Worm (Caenorhabditis elegans) whole organism, L4 larva: ENCODE results near the gene cwp-5.

Experiments
- F10B5.3 ChIP-seq: sonication (generic microtip); optimal IDR thresholded peaks from 2 replicates; lab custom pipeline; 2016; ENCODE audit warnings: mild to moderate bottlenecking, missing genetic modification characterization, missing compliant biosample characterization
- F37D6.2 ChIP-seq: sonication (generic microtip); optimal IDR thresholded peaks from 2 replicates; lab custom pipeline; 2016; ENCODE audit warnings: mild to moderate bottlenecking, missing genetic modification characterization, missing compliant biosample characterization
- F44E2.7 ChIP-seq: fragments of 200-800 bp; sonication (Bioruptor generic); IDR thresholded peaks from 2 replicates; pipeline ENCODE4 v2.1.2; 2022; ENCODE audit warnings: missing genetic modification characterization, missing compliant biosample characterization
- T20F7.1 ChIP-seq: fragments of 200-800 bp; sonication (Bioruptor generic); optimal IDR thresholded peaks from 2 replicates; lab custom pipeline; 2018; ENCODE audit warnings: mild to moderate bottlenecking, missing genetic modification characterization, missing compliant biosample characterization
- Y105C5A.15 ChIP-seq: fragments of 200-800 bp; sonication (Bioruptor generic); IDR thresholded peaks from 2 replicates; pipeline ENCODE4 v1.3.6; 2022; ENCODE audit warnings: missing genetic modification characterization, missing compliant biosample characterization
- ZK546.5 ChIP-seq, 2 experiments: sonication (generic microtip); optimal IDR thresholded peaks; 2 replicates each; lab custom pipeline; 2017; ENCODE audit warnings: missing biosample characterization in 2 of 2, missing genetic modification characterization in 2 of 2
- aly-2 ChIP-seq: sonication (generic microtip); optimal IDR thresholded peaks from 2 replicates; lab custom pipeline; 2018; ENCODE audit warnings: missing biosample characterization, missing genetic modification characterization
- ama-1 ChIP-seq: fragments of 150-350 bp; optimal IDR thresholded peaks from 2 replicates; lab custom pipeline; 2014; ENCODE audit warnings: inconsistent platforms, mixed read lengths
- arid-1 ChIP-seq: fragments of 200-800 bp; sonication (Bioruptor generic); conservative IDR thresholded peaks from 2 replicates; pipeline ENCODE4 v1.3.6; 2022; ENCODE audit warnings: missing genetic modification reagents, missing genetic modification characterization, missing compliant biosample characterization
- attf-4 ChIP-seq: sonication (generic microtip); optimal IDR thresholded peaks from 3 replicates; lab custom pipeline; 2017; ENCODE audit warnings: missing biosample characterization, missing genetic modification characterization
- ceh-28 ChIP-seq: fragments of 150-350 bp; optimal IDR thresholded peaks from 2 replicates; lab custom pipeline; 2014; ENCODE audit warnings: missing biosample characterization, missing genetic modification reagents, missing genetic modification characterization
- ceh-82 ChIP-seq: sonication (generic microtip); optimal IDR thresholded peaks from 2 replicates; lab custom pipeline; 2017; ENCODE audit warnings: missing biosample characterization, missing genetic modification characterization
- cey-2 ChIP-seq: sonication (generic microtip); optimal IDR thresholded peaks from 3 replicates; lab custom pipeline; 2017; ENCODE audit warnings: missing genetic modification characterization, mild to moderate bottlenecking, missing compliant biosample characterization, antibody characterized with exemption, borderline replicate concordance; ENCODE audit not compliant: insufficient read depth
- ctbp-1 ChIP-seq: fragments of 200-800 bp; sonication (Bioruptor generic); IDR thresholded peaks from 2 replicates; pipeline ENCODE4 v1.3.6; 2022; ENCODE audit warnings: missing genetic modification reagents, missing genetic modification characterization, missing compliant biosample characterization
- daf-12 ChIP-seq: fragments of 150-350 bp; optimal IDR thresholded peaks from 2 replicates; lab custom pipeline; 2014; ENCODE audit warnings: missing biosample characterization, missing genetic modification reagents, missing genetic modification characterization
- daf-16 ChIP-seq, 3 experiments: sonication (generic microtip); optimal IDR thresholded peaks; 2 replicates each; lab custom pipeline; 2016 to 2017; ENCODE audit warnings: missing genetic modification characterization in 3 of 3, missing genetic modification reagents in 3 of 3, mild to moderate bottlenecking in 2 of 3, missing compliant biosample characterization in 2 of 3, missing biosample characterization in 1 of 3, moderate library complexity in 1 of 3
- daf-8 ChIP-seq: fragments of 200-800 bp; sonication (Bioruptor generic); IDR thresholded peaks from 2 replicates; pipeline ENCODE4 v1.3.6; 2022; ENCODE audit warnings: missing genetic modification characterization, missing compliant biosample characterization
- dmd-9 ChIP-seq: fragments of 200-800 bp; sonication (Bioruptor generic); IDR thresholded peaks from 2 replicates; pipeline ENCODE4 v1.3.6; 2022; ENCODE audit warnings: missing genetic modification reagents, missing genetic modification characterization, missing compliant biosample characterization
- duxl-1 ChIP-seq: sonication (generic microtip); optimal IDR thresholded peaks from 2 replicates; lab custom pipeline; 2016; ENCODE audit warnings: mild to moderate bottlenecking, missing genetic modification characterization, moderate library complexity, missing compliant biosample characterization; ENCODE audit not compliant: poor library complexity
- dve-1 ChIP-seq: sonication (generic microtip); optimal IDR thresholded peaks from 2 replicates; lab custom pipeline; 2017; ENCODE audit warnings: antibody characterized with exemption, mild to moderate bottlenecking, missing genetic modification characterization, missing compliant biosample characterization; ENCODE audit not compliant: insufficient read depth
- egl-27 ChIP-seq: sonication (generic microtip); optimal IDR thresholded peaks from 3 replicates; lab custom pipeline; 2017; ENCODE audit warnings: missing biosample characterization, missing genetic modification reagents, missing genetic modification characterization
- egl-43 ChIP-seq: fragments of 200-800 bp; sonication (Bioruptor generic); IDR thresholded peaks from 2 replicates; pipeline ENCODE4 v1.3.6; 2022; ENCODE audit warnings: missing genetic modification reagents, missing genetic modification characterization, missing compliant biosample characterization
- fkh-10 ChIP-seq: fragments of 150-350 bp; optimal IDR thresholded peaks from 2 replicates; lab custom pipeline; 2014; ENCODE audit warnings: missing biosample characterization, missing genetic modification reagents, missing genetic modification characterization
- gei-8 ChIP-seq: fragments of 200-800 bp; sonication (Bioruptor generic); optimal IDR thresholded peaks from 2 replicates; lab custom pipeline; 2018; ENCODE audit warnings: mild to moderate bottlenecking, missing genetic modification characterization, missing compliant biosample characterization
- hif-1 ChIP-seq, 2 experiments: sonication (generic microtip); optimal IDR thresholded peaks; 2 replicates each; lab custom pipeline; 2016 to 2017; ENCODE audit warnings: missing compliant biosample characterization in 2 of 2, missing genetic modification characterization in 2 of 2, missing genetic modification reagents in 2 of 2, missing genotype in 2 of 2, mild to moderate bottlenecking in 1 of 2
- hlh-30 ChIP-seq: sonication (generic microtip); optimal IDR thresholded peaks from 2 replicates; lab custom pipeline; 2017; ENCODE audit warnings: antibody characterized with exemption, mild to moderate bottlenecking, missing genetic modification characterization, missing compliant biosample characterization; ENCODE audit not compliant: insufficient read depth
- lim-7 ChIP-seq: fragments of 200-800 bp; sonication (Bioruptor generic); IDR thresholded peaks from 2 replicates; pipeline ENCODE4 v1.3.6; 2022; ENCODE audit warnings: missing genetic modification characterization, missing compliant biosample characterization
- lin-1 ChIP-seq: fragments of 200-800 bp; sonication (Bioruptor generic); IDR thresholded peaks from 2 replicates; pipeline ENCODE4 v1.3.6; 2022; ENCODE audit warnings: missing genetic modification reagents, missing genetic modification characterization, missing compliant biosample characterization
- lin-13 ChIP-seq: fragments of 150-350 bp; optimal IDR thresholded peaks from 2 replicates; lab custom pipeline; 2014; ENCODE audit warnings: missing biosample characterization, missing genetic modification reagents, missing genetic modification characterization
- lsy-2 ChIP-seq, 2 experiments: fragments of 150-350 bp in 1 of 2; sonication (generic microtip) in 1 of 2; optimal IDR thresholded peaks; 2 replicates each; lab custom pipeline; 2014 to 2017; ENCODE audit warnings: missing biosample characterization in 2 of 2, missing genetic modification characterization in 2 of 2
- madf-9 ChIP-seq: fragments of 200-800 bp; sonication (Bioruptor generic); conservative IDR thresholded peaks from 2 replicates; pipeline ENCODE4 v1.3.6; 2022; ENCODE audit warnings: missing genetic modification reagents, missing genetic modification characterization, missing compliant biosample characterization
- mep-1 ChIP-seq: fragments of 150-350 bp; sonication (generic microtip); optimal IDR thresholded peaks from 3 replicates; lab custom pipeline; 2014; ENCODE audit warnings: missing biosample characterization, missing genetic modification characterization
- mes-2 ChIP-seq: sonication (generic microtip); optimal IDR thresholded peaks from 2 replicates; lab custom pipeline; 2016; ENCODE audit warnings: missing genotype, mild to moderate bottlenecking, missing genetic modification characterization, missing compliant biosample characterization; ENCODE audit not compliant: poor library complexity, severe bottlenecking
- mxl-2 ChIP-seq: fragments of 200-800 bp; sonication (Bioruptor generic); conservative IDR thresholded peaks from 2 replicates; pipeline ENCODE4 v1.3.6; 2022; ENCODE audit warnings: missing genetic modification reagents, missing genetic modification characterization, missing compliant biosample characterization
- nhr-11 ChIP-seq: fragments of 150-350 bp; optimal IDR thresholded peaks from 2 replicates; lab custom pipeline; 2014; ENCODE audit warnings: missing biosample characterization, missing genetic modification characterization
- nhr-237 ChIP-seq: sonication (generic microtip); optimal IDR thresholded peaks from 2 replicates; lab custom pipeline; 2017; ENCODE audit warnings: missing biosample characterization, missing genetic modification characterization
- nhr-28 ChIP-seq: fragments of 150-350 bp; optimal IDR thresholded peaks from 2 replicates; lab custom pipeline; 2014; ENCODE audit warnings: missing biosample characterization, missing genetic modification characterization
- nhr-48 ChIP-seq: sonication (generic microtip); optimal IDR thresholded peaks from 2 replicates; lab custom pipeline; 2016; ENCODE audit warnings: mild to moderate bottlenecking, missing genetic modification characterization, missing compliant biosample characterization
- nhr-77 ChIP-seq: fragments of 150-350 bp; optimal IDR thresholded peaks from 2 replicates; lab custom pipeline; 2014; ENCODE audit warnings: missing biosample characterization, missing genetic modification characterization
- pha-4 ChIP-seq, 2 experiments: fragments of 150-350 bp in 1 of 2; fragments of 200-800 bp in 1 of 2; sonication (Bioruptor generic) in 1 of 2; IDR thresholded peaks in 1 of 2; optimal IDR thresholded peaks in 1 of 2; 2 replicates each; pipeline versions ENCODE4 v1.3.6 to Lab custom; 2014 to 2022; ENCODE audit warnings: missing genetic modification characterization in 2 of 2, missing genetic modification reagents in 2 of 2, missing biosample characterization in 1 of 2, missing compliant biosample characterization in 1 of 2
- php-3 ChIP-seq: fragments of 200-800 bp; sonication (Bioruptor generic); IDR thresholded peaks from 2 replicates; pipeline ENCODE4 v1.3.6; 2022; ENCODE audit warnings: missing genetic modification reagents, missing genetic modification characterization, missing compliant biosample characterization
- pqm-1 ChIP-seq: sonication (generic microtip); optimal IDR thresholded peaks from 2 replicates; lab custom pipeline; 2017; ENCODE audit warnings: missing biosample characterization, missing genetic modification characterization
- sdz-12 ChIP-seq: fragments of 200-800 bp; sonication (Bioruptor generic); optimal IDR thresholded peaks from 2 replicates; lab custom pipeline; 2018; ENCODE audit warnings: mild to moderate bottlenecking, missing genetic modification characterization, missing compliant biosample characterization
- tra-1 ChIP-seq: fragments of 200-800 bp; sonication (Bioruptor generic); IDR thresholded peaks from 2 replicates; pipeline ENCODE4 v1.3.6; 2022; ENCODE audit warnings: missing genetic modification reagents, missing genetic modification characterization, missing compliant biosample characterization
- zag-1 ChIP-seq: fragments of 150-350 bp; optimal IDR thresholded peaks from 2 replicates; lab custom pipeline; 2014; ENCODE audit warnings: missing biosample characterization, missing genetic modification characterization
- ztf-7 ChIP-seq: fragments of 150-350 bp; optimal IDR thresholded peaks from 2 replicates; lab custom pipeline; 2014; ENCODE audit warnings: missing biosample characterization, missing genetic modification characterization

The cwp-5 gene

ce11 chrX:13143762-13144732, 45.7 kb downstream of the cwp-5 start (continued):
- TF ChIP-seq ztf-7 (tag; lab: Kevin White, UChicago) (peak; percentile 17), sdz-12 (GFP tag; lab: Kevin White, UChicago) (no peak), daf-16 (GFP tag; optimal IDR thresholded peaks at IDR 0.05; lab: Kevin White, UChicago) (peak; percentile 18 to 67), daf-16 (tag; optimal IDR thresholded peaks at IDR 0.05; lab: Kevin White, UChicago) (peak; percentile 77), aly-2 (no peak), mxl-2 (GFP tag; lab: Robert Waterston, UW) (0 out of 2 replicates have a peak, but pooled peaks have one; percentile 39), daf-8 (no peak), F10B5.3 (tag; lab: Kevin White, UChicago) (no peak), cey-2 (tag; lab: Kevin White, UChicago) (no peak), daf-12 (tag; lab: Kevin White, UChicago) (no peak), nhr-237 (tag; lab: Kevin White, UChicago) (no peak), mes-2 (tag; lab: Kevin White, UChicago) (peak; percentile 49), F44E2.7 (no peak), F37D6.2 (peak; percentile 26), php-3 (GFP tag; lab: Robert Waterston, UW) (0 out of 2 replicates have a peak, but pooled peaks have one; percentile 51), duxl-1 (tag; lab: Kevin White, UChicago) (peak; percentile 26), egl-43 (GFP tag; lab: Robert Waterston, UW) (peak; percentile 79; the same call in 1 of the 2 replicates), hif-1 (tag; optimal IDR thresholded peaks at IDR 0.05; lab: Kevin White, UChicago) (peak in 1 of 2 experiments; percentile 13), ceh-82 (tag; lab: Kevin White, UChicago) (no peak), lin-13 (no peak), zag-1 (tag; lab: Kevin White, UChicago) (no peak), pha-4 (GFP tag; IDR thresholded peaks at IDR 0.05; lab: Robert Waterston, UW) (peak; percentile 84; the same call in 1 of the 2 replicates), pha-4 (tag; optimal IDR thresholded peaks at IDR 0.05; lab: Kevin White, UChicago) (peak; percentile 17), lsy-2 (tag; optimal IDR thresholded peaks at IDR 0.05; lab: Kevin White, UChicago) (peak; percentile 62 to 76), pqm-1 (tag; lab: Kevin White, UChicago) (peak; percentile 33), fkh-10 (GFP tag; lab: Kevin White, UChicago) (peak; percentile 47), madf-9 (peak; percentile 16; the same call in 1 of the 2 replicates), nhr-77 (no peak), arid-1 (0 out of 2 replicates have a peak, but pooled peaks have one; percentile 29), egl-27 (tag; lab: Kevin White, UChicago) (no peak), T20F7.1 (GFP tag; lab: Kevin White, UChicago) (peak; percentile 6), tra-1 (GFP tag; lab: Robert Waterston, UW) (0 out of 2 replicates have a peak, but pooled peaks have one; percentile 61), ctbp-1 (GFP tag; lab: Robert Waterston, UW) (peak; percentile 80), nhr-48 (tag; lab: Kevin White, UChicago) (peak; percentile 51), attf-4 (tag; lab: Kevin White, UChicago) (no peak), ama-1 (peak; percentile 67), ceh-28 (tag; lab: Kevin White, UChicago) (no peak), ZK546.5 (tag; optimal IDR thresholded peaks at IDR 0.05; lab: Kevin White, UChicago) (no peak), dve-1 (peak; percentile 66), nhr-11 (peak; percentile 87), hlh-30 (tag; lab: Kevin White, UChicago) (peak; percentile 94), lim-7 (0 out of 2 replicates have a peak, but pooled peaks have one; percentile 49), nhr-28 (tag; lab: Kevin White, UChicago) (peak; percentile 44), dmd-9 (GFP tag; lab: Robert Waterston, UW) (no peak), lin-1 (0 out of 2 replicates have a peak, but pooled peaks have one; percentile 63), Y105C5A.15 (GFP tag; lab: Robert Waterston, UW) (no peak), gei-8 (GFP tag; lab: Kevin White, UChicago) (no peak), mep-1 (peak; percentile 82)
